Fruit fly (Drosophila melanogaster): ENCODE results near the gene lectin-29Ca.

DNA sequence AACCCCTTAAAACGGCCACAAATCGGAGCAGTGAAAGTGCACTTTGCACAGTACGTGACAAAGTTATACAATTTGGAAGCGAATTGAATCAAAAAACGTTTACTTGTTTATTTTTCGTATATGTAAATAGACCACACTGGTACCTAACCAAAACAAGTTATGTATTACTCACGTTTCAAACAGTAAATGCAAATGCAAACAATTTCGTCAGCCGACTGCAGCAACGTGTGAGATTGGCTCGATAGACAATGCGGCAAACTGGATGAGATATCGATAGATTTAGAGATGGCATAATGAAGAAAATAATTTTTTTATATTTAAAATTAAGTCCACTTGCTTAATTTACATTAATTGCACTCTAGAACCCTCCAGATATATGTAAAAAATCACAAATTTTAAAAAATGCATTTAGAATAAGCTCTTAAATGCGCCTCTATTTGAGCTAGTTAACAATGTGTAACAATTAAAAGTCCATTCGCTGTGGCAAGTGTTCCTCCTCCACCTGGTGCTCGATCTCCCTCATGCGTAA, 12.5 kb downstream of the lectin-29Ca start, which contains the start of gene AlaRS:
- no peak for TF ChIP-seq h (optimal IDR thresholded peaks at IDR 0.05)
- TF ChIP-seq Myc (optimal IDR thresholded peaks at IDR 0.05) = no peak
